Worm (Caenorhabditis elegans) whole organism, mixed stage, embryonic: ENCODE results near the gene math-14.

Experiments used
- M03D4.4 ChIP-seq: sonication (generic microtip); optimal IDR thresholded peaks from 2 replicates; lab custom pipeline; 2017; ENCODE audit warnings: mild to moderate bottlenecking, missing genetic modification characterization, missing compliant biosample characterization
- bed-3 ChIP-seq: fragments of 200-800 bp; sonication (Bioruptor generic); optimal IDR thresholded peaks from 3 replicates; lab custom pipeline; 2018; ENCODE audit warnings: mild to moderate bottlenecking, missing genetic modification characterization, moderate library complexity, missing compliant biosample characterization
- ceh-43 ChIP-seq: fragments of 200-800 bp; sonication (Bioruptor generic); optimal IDR thresholded peaks from 2 replicates; lab custom pipeline; 2018; ENCODE audit warnings: mild to moderate bottlenecking, missing genetic modification characterization, moderate library complexity, missing compliant biosample characterization
- ceh-83 ChIP-seq: fragments of 200-800 bp; sonication (Bioruptor generic); optimal IDR thresholded peaks from 2 replicates; lab custom pipeline; 2018; ENCODE audit warnings: mild to moderate bottlenecking, missing genetic modification characterization, missing compliant biosample characterization
- ces-1 ChIP-seq: fragments of 150-350 bp; optimal IDR thresholded peaks from 2 replicates; lab custom pipeline; 2014; ENCODE audit warnings: missing biosample characterization, missing genetic modification reagents, missing genetic modification characterization
- cnd-1 ChIP-seq: fragments of 200-800 bp; sonication (Bioruptor generic); optimal IDR thresholded peaks from 2 replicates; lab custom pipeline; 2018; ENCODE audit warnings: mild to moderate bottlenecking, missing genetic modification characterization, missing compliant biosample characterization
- drap-1 ChIP-seq: fragments of 200-800 bp; sonication (Bioruptor generic); optimal IDR thresholded peaks from 3 replicates; lab custom pipeline; 2018; ENCODE audit warnings: mild to moderate bottlenecking, missing genetic modification characterization, missing compliant biosample characterization
- elt-1 ChIP-seq: sonication (generic microtip); optimal IDR thresholded peaks from 2 replicates; lab custom pipeline; 2017; ENCODE audit warnings: missing genetic modification characterization, mild to moderate bottlenecking, missing compliant biosample characterization, antibody characterized with exemption, moderate library complexity, borderline replicate concordance; ENCODE audit not compliant: insufficient read depth
- elt-3 ChIP-seq: fragments of 150-350 bp; optimal IDR thresholded peaks from 2 replicates; lab custom pipeline; 2014; ENCODE audit warnings: missing biosample characterization, missing genetic modification characterization
- flh-1 ChIP-seq: fragments of 200-800 bp; sonication (Bioruptor generic); optimal IDR thresholded peaks from 2 replicates; lab custom pipeline; 2018; ENCODE audit warnings: mild to moderate bottlenecking, missing genetic modification characterization, moderate library complexity, missing compliant biosample characterization
- ham-2 ChIP-seq: fragments of 200-800 bp; sonication (Bioruptor generic); optimal IDR thresholded peaks from 2 replicates; lab custom pipeline; 2018; ENCODE audit warnings: mild to moderate bottlenecking, missing genetic modification characterization, missing compliant biosample characterization
- lin-13 ChIP-seq: fragments of 150-350 bp; optimal IDR thresholded peaks from 2 replicates; lab custom pipeline; 2014; ENCODE audit warnings: missing biosample characterization, missing genetic modification characterization
- lin-32 ChIP-seq: fragments of 200-800 bp; sonication (Bioruptor generic); optimal IDR thresholded peaks from 2 replicates; lab custom pipeline; 2018; ENCODE audit warnings: mild to moderate bottlenecking, missing genetic modification characterization, missing compliant biosample characterization
- lsy-2 ChIP-seq: fragments of 150-350 bp; optimal IDR thresholded peaks from 2 replicates; lab custom pipeline; 2014; ENCODE audit warnings: missing biosample characterization, missing genetic modification characterization
- mab-5 ChIP-seq: fragments of 150-350 bp; optimal IDR thresholded peaks from 2 replicates; lab custom pipeline; 2014; ENCODE audit warnings: missing biosample characterization, missing genetic modification characterization
- mep-1 ChIP-seq: fragments of 150-350 bp; optimal IDR thresholded peaks from 2 replicates; lab custom pipeline; 2017; ENCODE audit warnings: missing biosample characterization, missing genetic modification reagents, missing genetic modification characterization, inconsistent platforms
- mls-2 ChIP-seq: sonication (generic microtip); optimal IDR thresholded peaks from 2 replicates; lab custom pipeline; 2016; ENCODE audit warnings: mild to moderate bottlenecking, missing genetic modification characterization, moderate library complexity, missing compliant biosample characterization
- nhr-12 ChIP-seq: fragments of 150-350 bp; optimal IDR thresholded peaks from 2 replicates; lab custom pipeline; 2014; ENCODE audit warnings: missing biosample characterization, missing genetic modification characterization
- nhr-2 ChIP-seq: fragments of 150-350 bp; optimal IDR thresholded peaks from 2 replicates; lab custom pipeline; 2014; ENCODE audit warnings: missing biosample characterization, missing genetic modification characterization
- nhr-237 ChIP-seq: fragments of 150-350 bp; optimal IDR thresholded peaks from 2 replicates; lab custom pipeline; 2014; ENCODE audit warnings: missing biosample characterization, missing genetic modification characterization
- nhr-28 ChIP-seq: fragments of 150-350 bp; optimal IDR thresholded peaks from 2 replicates; lab custom pipeline; 2014; ENCODE audit warnings: missing biosample characterization, missing genetic modification characterization
- nhr-76 ChIP-seq: sonication (generic microtip); optimal IDR thresholded peaks from 2 replicates; lab custom pipeline; 2017; ENCODE audit warnings: missing biosample characterization, missing genetic modification characterization
- pha-4 ChIP-seq: fragments of 150-350 bp; optimal IDR thresholded peaks from 2 replicates; lab custom pipeline; 2018; ENCODE audit warnings: missing biosample characterization, missing genetic modification reagents, missing genetic modification characterization
- sem-2 ChIP-seq: fragments of 200-800 bp; sonication (Bioruptor generic); optimal IDR thresholded peaks from 2 replicates; lab custom pipeline; 2018; ENCODE audit warnings: mild to moderate bottlenecking, missing genetic modification characterization, missing compliant biosample characterization
- snpc-4 ChIP-seq: fragments of 150-350 bp; optimal IDR thresholded peaks from 2 replicates; lab custom pipeline; 2014; ENCODE audit warnings: missing biosample characterization, missing genetic modification characterization
- sptf-1 ChIP-seq: sonication (generic microtip); optimal IDR thresholded peaks from 2 replicates; lab custom pipeline; 2017; ENCODE audit warnings: mild to moderate bottlenecking, missing genetic modification characterization, moderate library complexity, missing compliant biosample characterization
- unc-120 ChIP-seq: sonication (generic microtip); optimal IDR thresholded peaks from 2 replicates; lab custom pipeline; 2017; ENCODE audit warnings: missing genetic modification characterization, missing compliant biosample characterization; ENCODE audit not compliant: poor library complexity, severe bottlenecking
- unc-39 ChIP-seq: fragments of 150-350 bp; optimal IDR thresholded peaks from 2 replicates; lab custom pipeline; 2014; ENCODE audit warnings: missing biosample characterization, missing genetic modification characterization
- zip-8 ChIP-seq: fragments of 150-350 bp; optimal IDR thresholded peaks from 2 replicates; lab custom pipeline; 2014; ENCODE audit warnings: missing biosample characterization, missing genetic modification characterization
- ztf-11 ChIP-seq: fragments of 150-350 bp; optimal IDR thresholded peaks from 2 replicates; lab custom pipeline; 2014; ENCODE audit warnings: missing biosample characterization, missing genetic modification characterization

The math-14 gene

ce11 chrII:1893912-1894311 is 24.7 kb downstream of the math-14 start, which contains the start of gene C16C4.1:
TSS of gene C16C4.1 (plus strand) at chrII:1894212.
- no peak for TF ChIP-seq ztf-11
- no peak for TF ChIP-seq snpc-4 (tag; lab: Kevin White, UChicago)
- no peak for TF ChIP-seq ces-1 (GFP tag; lab: Kevin White, UChicago)
- TF ChIP-seq sptf-1 (tag; lab: Kevin White, UChicago), result no peak
- TF ChIP-seq nhr-28 (tag; lab: Kevin White, UChicago), result no peak
- TF ChIP-seq ceh-43 (GFP tag; lab: Kevin White, UChicago), result no peak
- no peak for TF ChIP-seq mls-2 (tag; lab: Kevin White, UChicago)
- TF ChIP-seq lin-32 (GFP tag; lab: Kevin White, UChicago), result no peak
- TF ChIP-seq nhr-2 (tag; lab: Kevin White, UChicago), result no peak
- no peak for TF ChIP-seq bed-3 (GFP tag; lab: Kevin White, UChicago)
- no peak for TF ChIP-seq unc-39 (tag; lab: Kevin White, UChicago)
- TF ChIP-seq sem-2 (GFP tag; lab: Kevin White, UChicago), result no peak

ce11 chrII:1895278-1895677 is 26.1 kb downstream of the math-14 start, which contains the start of gene C46F9.5:
TSS of gene C46F9.5 (plus strand) at chrII:1895578.
- no peak for TF ChIP-seq ces-1 (GFP tag; lab: Kevin White, UChicago)
- no peak for TF ChIP-seq sptf-1 (tag; lab: Kevin White, UChicago)
- no peak for TF ChIP-seq sem-2 (GFP tag; lab: Kevin White, UChicago)
- TF ChIP-seq nhr-237, result no peak
- no peak for TF ChIP-seq lin-32 (GFP tag; lab: Kevin White, UChicago)
- TF ChIP-seq mab-5 (tag; lab: Kevin White, UChicago), result no peak
- TF ChIP-seq cnd-1 (tag; lab: Kevin White, UChicago), result no peak
- no peak for TF ChIP-seq zip-8
- TF ChIP-seq unc-39 (tag; lab: Kevin White, UChicago), result no peak
- TF ChIP-seq nhr-28 (tag; lab: Kevin White, UChicago), result no peak
- no peak for TF ChIP-seq snpc-4 (tag; lab: Kevin White, UChicago)
- no peak for TF ChIP-seq M03D4.4
- no peak for TF ChIP-seq nhr-76 (tag; lab: Kevin White, UChicago)

- TF ChIP-seq ztf-11 (no peak), unc-120 (tag; lab: Kevin White, UChicago) (no peak), flh-1 (GFP tag; lab: Kevin White, UChicago) (no peak), mep-1 (no peak), ceh-43 (GFP tag; lab: Kevin White, UChicago) (no peak), lsy-2 (tag; lab: Kevin White, UChicago) (no peak), nhr-237 (no peak), ceh-83 (no peak), sptf-1 (tag; lab: Kevin White, UChicago) (no peak), mab-5 (tag; lab: Kevin White, UChicago) (no peak), elt-3 (tag; lab: Kevin White, UChicago) (no peak), nhr-28 (tag; lab: Kevin White, UChicago) (no peak), lin-13 (tag; lab: Kevin White, UChicago) (no peak), nhr-12 (tag; lab: Kevin White, UChicago) (no peak), ham-2 (GFP tag; lab: Kevin White, UChicago) (no peak), elt-1 (tag; lab: Kevin White, UChicago) (no peak), ces-1 (GFP tag; lab: Kevin White, UChicago) (no peak)
These were observed 26.5 kb downstream of the math-14 start, which contains the start of gene math-25 for ce11 chrII:1895762-1896161. TSS of gene math-25 (plus strand) at chrII:1896062.

ce11 chrII:1897936-1898335 is 28.7 kb downstream of the math-14 start, which contains the start of gene C46F9.6:
TSS of gene C46F9.6 (plus strand) at chrII:1898236.
- no peak for TF ChIP-seq nhr-237
- no peak for TF ChIP-seq ztf-11
- TF ChIP-seq ceh-83, result no peak
- TF ChIP-seq unc-39 (tag; lab: Kevin White, UChicago), result no peak
- TF ChIP-seq cnd-1 (tag; lab: Kevin White, UChicago), result no peak
- no peak for TF ChIP-seq zip-8
- no peak for TF ChIP-seq drap-1 (GFP tag; lab: Kevin White, UChicago)
- no peak for TF ChIP-seq pha-4 (tag; lab: Kevin White, UChicago)
- TF ChIP-seq mep-1, result no peak
- TF ChIP-seq nhr-2 (tag; lab: Kevin White, UChicago), result no peak
- TF ChIP-seq sptf-1 (tag; lab: Kevin White, UChicago), result no peak
- TF ChIP-seq nhr-76 (tag; lab: Kevin White, UChicago), result no peak
- no peak for TF ChIP-seq lin-13 (tag; lab: Kevin White, UChicago)
- no peak for TF ChIP-seq nhr-12 (tag; lab: Kevin White, UChicago)
- TF ChIP-seq flh-1 (GFP tag; lab: Kevin White, UChicago), result no peak
- no peak for TF ChIP-seq lin-32 (GFP tag; lab: Kevin White, UChicago)
- TF ChIP-seq bed-3 (GFP tag; lab: Kevin White, UChicago), result no peak
- no peak for TF ChIP-seq sem-2 (GFP tag; lab: Kevin White, UChicago)
